Fruit fly (Drosophila melanogaster) whole organism, embryonic: ENCODE data around the gene fig.
A peak's percentile ranks its signal among the peaks of the same experiment; 100 is the strongest.

Experiments
- Aef1 ChIP-seq: fragments of 200-800 bp; sonication (Bioruptor generic); IDR thresholded peaks from 3 replicates; pipeline ENCODE4 v1.3.6; 2022; ENCODE audit warnings: missing biosample characterization, missing genetic modification characterization
- Asciz ChIP-seq: fragments of 200-800 bp; sonication (Bioruptor generic); optimal IDR thresholded peaks from 2 replicates; lab custom pipeline; 2017; ENCODE audit warnings: missing biosample characterization, mild to moderate bottlenecking, missing genetic modification characterization, missing genetic modification reagents
- CG10209 ChIP-seq: fragments of 200-800 bp; sonication (Bioruptor generic); optimal IDR thresholded peaks from 3 replicates; lab custom pipeline; 2017; ENCODE audit warnings: missing biosample characterization, mild to moderate bottlenecking, missing genetic modification characterization, missing genetic modification reagents
- CG10267 ChIP-seq: fragments of 200-800 bp; sonication (Bioruptor generic); optimal IDR thresholded peaks from 2 replicates; lab custom pipeline; 2018; ENCODE audit warnings: missing biosample characterization, mild to moderate bottlenecking, missing genetic modification characterization, moderate library complexity
- CG10321 ChIP-seq: fragments of 200-800 bp; sonication (Bioruptor generic); IDR thresholded peaks from 2 replicates; pipeline ENCODE4 v1.3.6; 2022; ENCODE audit warnings: missing biosample characterization, missing genetic modification characterization
- CG12071 ChIP-seq: fragments of 200-800 bp; sonication (Bioruptor generic); optimal IDR thresholded peaks from 3 replicates; lab custom pipeline; 2018; ENCODE audit warnings: missing biosample characterization, mild to moderate bottlenecking, missing genetic modification characterization
- CG12219 ChIP-seq: fragments of 200-800 bp; sonication (Bioruptor generic); optimal IDR thresholded peaks from 3 replicates; lab custom pipeline; 2018; ENCODE audit warnings: missing biosample characterization, mild to moderate bottlenecking, missing genetic modification characterization
- CG12391 ChIP-seq: fragments of 200-800 bp; sonication (Bioruptor generic); optimal IDR thresholded peaks from 3 replicates; lab custom pipeline; 2018; ENCODE audit warnings: missing biosample characterization, mild to moderate bottlenecking, missing genetic modification characterization, moderate library complexity
- CG13624 ChIP-seq: fragments of 200-800 bp; sonication (Bioruptor generic); optimal IDR thresholded peaks from 2 replicates; lab custom pipeline; 2016; ENCODE audit warnings: missing biosample characterization, missing genetic modification characterization
- CG14667 ChIP-seq: fragments of 200-800 bp; sonication (Bioruptor generic); IDR thresholded peaks from 2 replicates; pipeline ENCODE4 v1.3.6; 2022; ENCODE audit warnings: missing biosample characterization, missing genetic modification characterization
- CG15601 ChIP-seq: fragments of 200-800 bp; sonication (Bioruptor generic); optimal IDR thresholded peaks from 3 replicates; lab custom pipeline; 2019; ENCODE audit warnings: missing biosample characterization, mild to moderate bottlenecking, missing genetic modification characterization, moderate library complexity
- CG17186 ChIP-seq: fragments of 200-800 bp; sonication (Bioruptor generic); optimal IDR thresholded peaks from 3 replicates; lab custom pipeline; 2017; ENCODE audit warnings: missing biosample characterization, missing genetic modification reagents, missing genetic modification characterization
- CG17385 ChIP-seq: fragments of 200-800 bp; sonication (Bioruptor generic); optimal IDR thresholded peaks from 3 replicates; lab custom pipeline; 2018; ENCODE audit warnings: missing biosample characterization, mild to moderate bottlenecking, missing genetic modification characterization
- CG18011 ChIP-seq: fragments of 200-800 bp; sonication (Bioruptor generic); optimal IDR thresholded peaks from 2 replicates; lab custom pipeline; 2017; ENCODE audit warnings: missing biosample characterization, missing genetic modification characterization, mild to moderate bottlenecking, moderate library complexity, missing genotype
- CG18764 ChIP-seq: fragments of 200-800 bp; sonication (Bioruptor generic); optimal IDR thresholded peaks from 3 replicates; lab custom pipeline; 2016; ENCODE audit warnings: missing biosample characterization, missing genetic modification characterization
- CG32767 ChIP-seq: fragments of 200-800 bp; sonication (Bioruptor generic); IDR thresholded peaks from 2 replicates; pipeline ENCODE4 v1.3.6; 2022; ENCODE audit warnings: missing biosample characterization, missing genetic modification characterization
- CG4617 ChIP-seq: fragments of 200-800 bp; sonication (Bioruptor generic); optimal IDR thresholded peaks from 3 replicates; lab custom pipeline; 2016; ENCODE audit warnings: missing biosample characterization, missing genetic modification characterization, borderline replicate concordance
- CG4820 ChIP-seq: fragments of 200-800 bp; sonication (Bioruptor generic); optimal IDR thresholded peaks from 3 replicates; lab custom pipeline; 2016; ENCODE audit warnings: missing biosample characterization, missing genetic modification characterization
- CG7556 ChIP-seq: fragments of 200-800 bp; sonication (Bioruptor generic); optimal IDR thresholded peaks from 2 replicates; lab custom pipeline; 2017; ENCODE audit warnings: missing biosample characterization, mild to moderate bottlenecking, missing genetic modification characterization
- CG7928 ChIP-seq: fragments of 200-800 bp; sonication (Bioruptor generic); optimal IDR thresholded peaks from 2 replicates; lab custom pipeline; 2017; ENCODE audit warnings: missing biosample characterization, mild to moderate bottlenecking, missing genetic modification characterization
- CG9437 ChIP-seq: fragments of 200-800 bp; sonication (Bioruptor generic); optimal IDR thresholded peaks from 2 replicates; lab custom pipeline; 2018; ENCODE audit warnings: missing biosample characterization, mild to moderate bottlenecking, missing genetic modification characterization
- CG9932 ChIP-seq: fragments of 200-800 bp; sonication (Bioruptor generic); IDR thresholded peaks from 2 replicates; pipeline ENCODE4 v1.3.6; 2022; ENCODE audit warnings: missing biosample characterization, missing genetic modification characterization
- D ChIP-seq, 2 experiments: fragments of 200-800 bp in 1 of 2; fragments of >200 bp in 1 of 2; sonication (Bioruptor generic) in 1 of 2; optimal IDR thresholded peaks; 2 replicates in 1 of 2; 3 replicates in 1 of 2; lab custom pipeline; 2017; ENCODE audit warnings: mild to moderate bottlenecking in 1 of 2, missing biosample characterization in 1 of 2, missing genetic modification characterization in 1 of 2, missing genetic modification reagents in 1 of 2
- Dip2 ChIP-seq: fragments of 200-800 bp; sonication (Bioruptor generic); IDR thresholded peaks from 2 replicates; pipeline ENCODE4 v1.3.6; 2022; ENCODE audit warnings: missing biosample characterization, missing genetic modification characterization
- Doc2 ChIP-seq: fragments of 200-800 bp; sonication (Bioruptor generic); IDR thresholded peaks from 2 replicates; pipeline ENCODE4 v1.3.6; 2022; ENCODE audit warnings: missing biosample characterization, missing genetic modification characterization
- Ets97D ChIP-seq: fragments of 200-800 bp; sonication (Bioruptor generic); optimal IDR thresholded peaks from 3 replicates; lab custom pipeline; 2016; ENCODE audit warnings: missing biosample characterization, missing genetic modification characterization
- Gsc ChIP-seq: fragments of 200-800 bp; sonication (Bioruptor generic); IDR thresholded peaks from 2 replicates; pipeline ENCODE4 v1.3.6; 2022; ENCODE audit warnings: missing biosample characterization, missing genetic modification characterization
- HHEX ChIP-seq: fragments of 200-800 bp; sonication (Bioruptor generic); optimal IDR thresholded peaks from 3 replicates; lab custom pipeline; 2017; ENCODE audit warnings: missing biosample characterization, mild to moderate bottlenecking, missing genetic modification characterization, missing genetic modification reagents
- Meics ChIP-seq: fragments of 200-800 bp; sonication (Bioruptor generic); optimal IDR thresholded peaks from 2 replicates; lab custom pipeline; 2017; ENCODE audit warnings: missing biosample characterization, mild to moderate bottlenecking, missing genetic modification characterization
- Nf-YB ChIP-seq: fragments of 200-800 bp; sonication (Bioruptor generic); optimal IDR thresholded peaks from 3 replicates; lab custom pipeline; 2019; ENCODE audit warnings: missing biosample characterization, mild to moderate bottlenecking, missing genetic modification characterization, moderate library complexity
- Opbp ChIP-seq: fragments of 200-800 bp; sonication (Bioruptor generic); IDR thresholded peaks from 3 replicates; pipeline ENCODE4 v1.3.6; 2022; ENCODE audit warnings: missing biosample characterization, missing genetic modification characterization; ENCODE audit not compliant: partially characterized antibody
- Ravus ChIP-seq: fragments of 200-800 bp; sonication (Bioruptor generic); IDR thresholded peaks from 2 replicates; pipeline ENCODE4 v1.3.6; 2022; ENCODE audit warnings: missing biosample characterization, missing genetic modification characterization
- chm ChIP-seq: fragments of 200-800 bp; sonication (Bioruptor generic); IDR thresholded peaks from 2 replicates; pipeline ENCODE4 v1.3.6; 2022; ENCODE audit warnings: missing biosample characterization, missing genetic modification characterization
- da ChIP-seq: fragments of 200-800 bp; sonication (Bioruptor generic); optimal IDR thresholded peaks from 2 replicates; lab custom pipeline; 2016; ENCODE audit warnings: missing biosample characterization, missing genetic modification characterization
- dimm ChIP-seq: fragments of 200-800 bp; sonication (Bioruptor generic); IDR thresholded peaks from 2 replicates; pipeline ENCODE4 v1.3.6; 2022; ENCODE audit warnings: missing biosample characterization, missing genetic modification characterization
- disco-r ChIP-seq: fragments of 200-800 bp; sonication (Bioruptor generic); optimal IDR thresholded peaks from 2 replicates; lab custom pipeline; 2016; ENCODE audit warnings: missing biosample characterization, missing genetic modification characterization
- dm ChIP-seq: fragments of 200-800 bp; sonication (Bioruptor generic); optimal IDR thresholded peaks from 3 replicates; lab custom pipeline; 2016; ENCODE audit warnings: missing biosample characterization, missing genetic modification characterization
- dmrt11E ChIP-seq: fragments of 200-800 bp; sonication (Bioruptor generic); optimal IDR thresholded peaks from 3 replicates; lab custom pipeline; 2018; ENCODE audit warnings: missing biosample characterization, mild to moderate bottlenecking, missing genetic modification characterization, moderate library complexity
- dysf ChIP-seq: fragments of 200-800 bp; sonication (Bioruptor generic); IDR thresholded peaks from 3 replicates; pipeline ENCODE4 v1.3.6; 2022; ENCODE audit warnings: missing biosample characterization, missing genetic modification characterization
- ewg ChIP-seq: fragments of 200-800 bp; sonication (Bioruptor generic); optimal IDR thresholded peaks from 3 replicates; lab custom pipeline; 2017; ENCODE audit warnings: mild to moderate bottlenecking, missing biosample characterization, missing genetic modification reagents, missing genetic modification characterization
- gfzf ChIP-seq: fragments of 200-800 bp; sonication (Bioruptor generic); optimal IDR thresholded peaks from 2 replicates; lab custom pipeline; 2016; ENCODE audit warnings: missing biosample characterization, mild to moderate bottlenecking, missing genetic modification characterization, moderate library complexity
- jumu ChIP-seq: fragments of 200-800 bp; sonication (Bioruptor generic); optimal IDR thresholded peaks from 3 replicates; lab custom pipeline; 2016; ENCODE audit warnings: missing biosample characterization, missing genetic modification characterization
- lmd ChIP-seq: fragments of 200-800 bp; sonication (Bioruptor generic); IDR thresholded peaks from 2 replicates; pipeline ENCODE4 v1.3.6; 2022; ENCODE audit warnings: missing biosample characterization, missing genetic modification characterization
- nau ChIP-seq: fragments of 200-800 bp; sonication (Bioruptor generic); optimal IDR thresholded peaks from 3 replicates; lab custom pipeline; 2017; ENCODE audit warnings: missing biosample characterization, mild to moderate bottlenecking, missing genetic modification characterization, missing genetic modification reagents
- onecut ChIP-seq: fragments of 200-800 bp; sonication (Bioruptor generic); IDR thresholded peaks from 2 replicates; pipeline ENCODE4 v1.3.6; 2022; ENCODE audit warnings: missing biosample characterization, missing genetic modification characterization
- peb ChIP-seq: fragments of 200-800 bp; sonication (Bioruptor generic); IDR thresholded peaks from 2 replicates; pipeline ENCODE4 v1.3.6; 2022; ENCODE audit warnings: missing biosample characterization, missing genetic modification characterization
- sr ChIP-seq: fragments of 200-800 bp; sonication (Bioruptor generic); IDR thresholded peaks from 3 replicates; pipeline ENCODE4 v1.3.6; 2022; ENCODE audit warnings: missing biosample characterization, missing genetic modification characterization
- stc ChIP-seq: fragments of 200-800 bp; sonication (Bioruptor generic); IDR thresholded peaks from 2 replicates; pipeline ENCODE4 v1.3.6; 2022; ENCODE audit warnings: missing biosample characterization, missing genetic modification characterization
- toy ChIP-seq: fragments of 200-800 bp; sonication (Bioruptor generic); IDR thresholded peaks from 2 replicates; pipeline ENCODE4 v1.3.6; 2022; ENCODE audit warnings: missing biosample characterization, missing genetic modification characterization
- unpg ChIP-seq: fragments of 200-800 bp; sonication (Bioruptor generic); optimal IDR thresholded peaks from 3 replicates; lab custom pipeline; 2018; ENCODE audit warnings: missing biosample characterization, mild to moderate bottlenecking, missing genetic modification characterization, moderate library complexity

The fig gene

dm6 chr3R:29736678-29737093 lies 43.6 kb downstream of the fig start, which contains the start of the genes CG7601 and CIA30 (continued):
- TF ChIP-seq sr (GFP tag; lab: Robert Waterston, UW) (peak; percentile 100), Nf-YB (GFP tag; lab: Kevin White, UChicago) (peak; percentile 81), CG14667 (GFP tag; lab: Robert Waterston, UW) (peak; percentile 100), CG4820 (GFP tag; lab: Kevin White, UChicago) (peak; percentile 98), gfzf (peak; percentile 40), CG7556 (peak; percentile 96), CG10209 (GFP tag; lab: Kevin White, UChicago) (peak; percentile 97), CG10267 (tag; lab: Kevin White, UChicago) (peak; percentile 92), CG18764 (GFP tag; lab: Kevin White, UChicago) (peak; percentile 98), stc (peak; percentile 100), HHEX (peak; percentile 98), dm (GFP tag; lab: Kevin White, UChicago) (peak; percentile 96), CG17385 (GFP tag; lab: Kevin White, UChicago) (peak; percentile 91), toy (GFP tag; lab: Robert Waterston, UW) (peak; percentile 99), dysf (peak; percentile 100), CG18011 (GFP tag; lab: Kevin White, UChicago) (peak; percentile 85), dimm (GFP tag; lab: Robert Waterston, UW) (peak; percentile 100), CG12071 (GFP tag; lab: Kevin White, UChicago) (peak; percentile 98), CG12219 (GFP tag; lab: Kevin White, UChicago) (peak; percentile 94), nau (GFP tag; lab: Kevin White, UChicago) (no peak), disco-r (GFP tag; lab: Kevin White, UChicago) (peak; percentile 97), CG12391 (tag; lab: Kevin White, UChicago) (peak; percentile 96), Asciz (GFP tag; lab: Kevin White, UChicago) (peak; percentile 95), CG7928 (GFP tag; lab: Kevin White, UChicago) (peak; percentile 84), Ets97D (GFP tag; lab: Kevin White, UChicago) (peak; percentile 97), lmd (GFP tag; lab: Robert Waterston, UW) (peak; percentile 100), Dip2 (peak; percentile 85), CG32767 (peak; percentile 99), Gsc (GFP tag; lab: Robert Waterston, UW) (peak; percentile 100), Meics (GFP tag; lab: Kevin White, UChicago) (peak; percentile 98), CG15601 (tag; lab: Kevin White, UChicago) (no peak), unpg (GFP tag; lab: Kevin White, UChicago) (peak; percentile 98), jumu (GFP tag; lab: Kevin White, UChicago) (peak; percentile 99), CG17186 (peak; percentile 93), CG13624 (GFP tag; lab: Kevin White, UChicago) (peak; percentile 100), chm (GFP tag; lab: Robert Waterston, UW) (peak; percentile 100), CG9932 (GFP tag; lab: Robert Waterston, UW) (peak; percentile 100), ewg (GFP tag; lab: Kevin White, UChicago) (peak; percentile 90), peb (GFP tag; lab: Robert Waterston, UW) (peak; percentile 100), dmrt11E (tag; lab: Kevin White, UChicago) (peak; percentile 95), da (peak; percentile 94), onecut (GFP tag; lab: Robert Waterston, UW) (peak; percentile 99), D (optimal IDR thresholded peaks at IDR 0.05; lab: Kevin White, UChicago) (no peak), D (GFP tag; optimal IDR thresholded peaks at IDR 0.05; lab: Kevin White, UChicago) (peak; percentile 97), Ravus (GFP tag; lab: Robert Waterston, UW) (peak; percentile 100), CG10321 (GFP tag; lab: Robert Waterston, UW) (peak; percentile 90), Aef1 (GFP tag; lab: Robert Waterston, UW) (peak; percentile 100), CG9437 (peak; percentile 98), CG4617 (GFP tag; lab: Kevin White, UChicago) (peak; percentile 97), Opbp (GFP tag; lab: Robert Waterston, UW) (no peak), Doc2 (GFP tag; lab: Robert Waterston, UW) (peak; percentile 100)
